Fruit fly (Drosophila melanogaster) whole organism, wandering third instar larva: ENCODE results near the gene Pcyt1.

Experiments used
- Abd-B ChIP-seq: fragments of >200 bp; optimal IDR thresholded peaks from 2 replicates; lab custom pipeline; 2017; ENCODE audit warnings: missing biosample characterization, missing genetic modification characterization
- CG9705 ChIP-seq: fragments of 200-800 bp; sonication (Bioruptor generic); optimal IDR thresholded peaks from 2 replicates; lab custom pipeline; 2018; ENCODE audit warnings: missing biosample characterization, mild to moderate bottlenecking, missing genetic modification characterization
- Dfd ChIP-seq: fragments of >200 bp; optimal IDR thresholded peaks from 2 replicates; lab custom pipeline; 2017; ENCODE audit warnings: missing biosample characterization, missing genetic modification characterization
- Hnf4 ChIP-seq: fragments of 200-800 bp; sonication (Bioruptor generic); optimal IDR thresholded peaks from 2 replicates; lab custom pipeline; 2016; ENCODE audit warnings: missing biosample characterization, mild to moderate bottlenecking, missing genetic modification characterization
- dmrt93B ChIP-seq: fragments of 200-800 bp; sonication (Bioruptor generic); optimal IDR thresholded peaks from 2 replicates; lab custom pipeline; 2018; ENCODE audit warnings: missing biosample characterization, mild to moderate bottlenecking, missing genetic modification characterization
- h ChIP-seq: fragments of 200-800 bp; sonication (Bioruptor generic); optimal IDR thresholded peaks from 3 replicates; lab custom pipeline; 2016; ENCODE audit warnings: missing biosample characterization, mild to moderate bottlenecking, missing genetic modification characterization
- usp ChIP-seq: fragments of >200 bp; optimal IDR thresholded peaks from 2 replicates; lab custom pipeline; 2017; ENCODE audit warnings: missing biosample characterization, missing genetic modification characterization
- woc ChIP-seq: sonication (Bioruptor generic); optimal IDR thresholded peaks from 2 replicates; lab custom pipeline; 2016; ENCODE audit warnings: missing biosample characterization, mild to moderate bottlenecking, missing genetic modification characterization

- peak; percentile 90 for TF ChIP-seq h (GFP tag; lab: Kevin White, UChicago)
- TF ChIP-seq usp = no peak
- peak; percentile 35 for TF ChIP-seq Hnf4
- TF ChIP-seq CG9705 (GFP tag; lab: Kevin White, UChicago) = no peak
- no peak for TF ChIP-seq woc (GFP tag; lab: Kevin White, UChicago)
- no peak for TF ChIP-seq Dfd (GFP tag; lab: Kevin White, UChicago)
- TF ChIP-seq Abd-B (GFP tag; lab: Kevin White, UChicago) = no peak
- no peak for TF ChIP-seq dmrt93B (GFP tag; lab: Kevin White, UChicago)
Observed at dm6 chr3L:1586266-1587054, 40.6 kb downstream of the Pcyt1 start.
